Worm (Caenorhabditis elegans) whole organism, L1 larva: ENCODE data around the gene crp-1.

Experiments used
- F16B12.6 ChIP-seq: fragments of 150-350 bp; optimal IDR thresholded peaks from 2 replicates; lab custom pipeline; 2014; ENCODE audit warnings: missing biosample characterization, missing genetic modification characterization
- aha-1 ChIP-seq: fragments of 150-350 bp; optimal IDR thresholded peaks from 2 replicates; lab custom pipeline; 2014; ENCODE audit warnings: missing biosample characterization, missing genetic modification characterization
- blmp-1 ChIP-seq: fragments of 150-350 bp; optimal IDR thresholded peaks from 2 replicates; lab custom pipeline; 2014; ENCODE audit warnings: missing biosample characterization, missing genetic modification characterization
- ceh-63 ChIP-seq: fragments of 200-800 bp; sonication (Bioruptor generic); optimal IDR thresholded peaks from 2 replicates; lab custom pipeline; 2018; ENCODE audit warnings: mild to moderate bottlenecking, missing genetic modification characterization, missing compliant biosample characterization
- ceh-8 ChIP-seq: fragments of 200-800 bp; sonication (Bioruptor generic); optimal IDR thresholded peaks from 2 replicates; lab custom pipeline; 2018; ENCODE audit warnings: mild to moderate bottlenecking, missing genetic modification characterization, moderate library complexity, missing compliant biosample characterization
- ceh-82 ChIP-seq, 3 experiments: fragments of 150-350 bp in 1 of 3; sonication (generic microtip) in 2 of 3; optimal IDR thresholded peaks; 2 replicates each; lab custom pipeline; 2014 to 2017; ENCODE audit warnings: missing biosample characterization in 3 of 3, missing genetic modification characterization in 3 of 3
- ceh-90 ChIP-seq: sonication (generic microtip); optimal IDR thresholded peaks from 2 replicates; lab custom pipeline; 2016; ENCODE audit warnings: missing genetic modification characterization, missing compliant biosample characterization
- dsc-1 ChIP-seq: sonication (generic microtip); optimal IDR thresholded peaks from 2 replicates; lab custom pipeline; 2016; ENCODE audit warnings: mild to moderate bottlenecking, missing genetic modification characterization, missing compliant biosample characterization
- efl-3 ChIP-seq: fragments of 200-800 bp; sonication (Bioruptor generic); optimal IDR thresholded peaks from 2 replicates; lab custom pipeline; 2018; ENCODE audit warnings: mild to moderate bottlenecking, missing genetic modification characterization, missing compliant biosample characterization
- egl-13 ChIP-seq: sonication (generic microtip); optimal IDR thresholded peaks from 2 replicates; lab custom pipeline; 2016; ENCODE audit warnings: missing genotype, missing genetic modification reagents, missing genetic modification characterization, missing compliant biosample characterization
- egl-27 ChIP-seq, 2 experiments: fragments of 150-350 bp in 1 of 2; sonication (generic microtip); optimal IDR thresholded peaks; 3 replicates each; lab custom pipeline; 2017 to 2018; ENCODE audit warnings: missing biosample characterization in 2 of 2, missing genetic modification characterization in 2 of 2, missing genetic modification reagents in 2 of 2
- elt-2 ChIP-seq: sonication (generic microtip); optimal IDR thresholded peaks from 2 replicates; lab custom pipeline; 2016; ENCODE audit warnings: missing genetic modification characterization, mild to moderate bottlenecking, inconsistent platforms, missing compliant biosample characterization, missing genetic modification reagents
- fos-1 ChIP-seq: fragments of 150-350 bp; optimal IDR thresholded peaks from 2 replicates; lab custom pipeline; 2014; ENCODE audit warnings: missing biosample characterization, missing genetic modification characterization
- hlh-4 ChIP-seq: sonication (generic microtip); optimal IDR thresholded peaks from 2 replicates; lab custom pipeline; 2016; ENCODE audit warnings: mild to moderate bottlenecking, missing genetic modification characterization, missing compliant biosample characterization
- jun-1 ChIP-seq: fragments of 150-350 bp; optimal IDR thresholded peaks from 2 replicates; lab custom pipeline; 2014; ENCODE audit warnings: missing biosample characterization, missing genetic modification reagents, missing genetic modification characterization
- lin-14 ChIP-seq: fragments of 200-800 bp; sonication (Bioruptor generic); optimal IDR thresholded peaks from 2 replicates; lab custom pipeline; 2018; ENCODE audit warnings: mild to moderate bottlenecking, missing genetic modification characterization, moderate library complexity, missing compliant biosample characterization
- lin-35 ChIP-seq, 2 experiments: fragments of 150-350 bp; optimal IDR thresholded peaks; 2 replicates each; lab custom pipeline; 2014; ENCODE audit warnings: missing biosample characterization in 2 of 2, missing genetic modification characterization in 2 of 2, missing genetic modification reagents in 2 of 2
- lsy-2 ChIP-seq, 2 experiments: fragments of 150-350 bp; optimal IDR thresholded peaks; 2 replicates each; lab custom pipeline; 2014; ENCODE audit warnings: missing biosample characterization in 2 of 2, missing genetic modification characterization in 2 of 2
- mab-9 ChIP-seq: fragments of 200-800 bp; sonication (Bioruptor generic); IDR thresholded peaks from 2 replicates; pipeline ENCODE4 v1.3.6; 2022; ENCODE audit warnings: missing genetic modification reagents, missing genetic modification characterization, missing compliant biosample characterization
- nhr-12 ChIP-seq: sonication (generic microtip); optimal IDR thresholded peaks from 2 replicates; lab custom pipeline; 2017; ENCODE audit warnings: missing biosample characterization, missing genetic modification characterization
- nhr-19 ChIP-seq: fragments of 200-800 bp; sonication (Bioruptor generic); conservative IDR thresholded peaks from 2 replicates; pipeline ENCODE4 v1.3.6; 2022; ENCODE audit warnings: missing genetic modification characterization, missing compliant biosample characterization
- nhr-237 ChIP-seq: fragments of 150-350 bp; optimal IDR thresholded peaks from 2 replicates; lab custom pipeline; 2014; ENCODE audit warnings: missing biosample characterization, missing genetic modification characterization
- nhr-76 ChIP-seq: sonication (generic microtip); optimal IDR thresholded peaks from 2 replicates; lab custom pipeline; 2017; ENCODE audit warnings: missing biosample characterization, missing genetic modification characterization
- pag-3 ChIP-seq: sonication (generic microtip); optimal IDR thresholded peaks from 2 replicates; lab custom pipeline; 2017; ENCODE audit warnings: missing genetic modification characterization, mild to moderate bottlenecking, missing compliant biosample characterization, antibody characterized with exemption, borderline replicate concordance; ENCODE audit not compliant: insufficient read depth
- pax-3 ChIP-seq: fragments of 200-800 bp; sonication (Bioruptor generic); optimal IDR thresholded peaks from 2 replicates; lab custom pipeline; 2018; ENCODE audit warnings: mild to moderate bottlenecking, missing genetic modification characterization, moderate library complexity, missing compliant biosample characterization
- pqm-1 ChIP-seq: sonication (generic microtip); optimal IDR thresholded peaks from 3 replicates; lab custom pipeline; 2017; ENCODE audit warnings: missing biosample characterization, missing genetic modification characterization
- rnt-1 ChIP-seq: sonication (generic microtip); optimal IDR thresholded peaks from 2 replicates; lab custom pipeline; 2016; ENCODE audit warnings: mild to moderate bottlenecking, missing genetic modification characterization, moderate library complexity, missing compliant biosample characterization
- snpc-4 ChIP-seq: fragments of 150-350 bp; optimal IDR thresholded peaks from 2 replicates; lab custom pipeline; 2014; ENCODE audit warnings: missing biosample characterization, missing genetic modification characterization
- sptf-1 ChIP-seq: fragments of 150-350 bp; optimal IDR thresholded peaks from 2 replicates; lab custom pipeline; 2014; ENCODE audit warnings: missing biosample characterization, missing genetic modification characterization
- unc-30 ChIP-seq: sonication (generic microtip); optimal IDR thresholded peaks from 2 replicates; lab custom pipeline; 2017; ENCODE audit warnings: missing biosample characterization, missing genetic modification characterization
- xbp-1 ChIP-seq: sonication (generic microtip); optimal IDR thresholded peaks from 2 replicates; lab custom pipeline; 2016; ENCODE audit warnings: missing genetic modification characterization, missing compliant biosample characterization
- zag-1 ChIP-seq: fragments of 150-350 bp; optimal IDR thresholded peaks from 2 replicates; lab custom pipeline; 2014; ENCODE audit warnings: missing biosample characterization, missing genetic modification characterization
- ztf-4 ChIP-seq: fragments of 150-350 bp; optimal IDR thresholded peaks from 2 replicates; lab custom pipeline; 2014; ENCODE audit warnings: missing biosample characterization, missing genetic modification characterization

crp-1 gene

DNA sequence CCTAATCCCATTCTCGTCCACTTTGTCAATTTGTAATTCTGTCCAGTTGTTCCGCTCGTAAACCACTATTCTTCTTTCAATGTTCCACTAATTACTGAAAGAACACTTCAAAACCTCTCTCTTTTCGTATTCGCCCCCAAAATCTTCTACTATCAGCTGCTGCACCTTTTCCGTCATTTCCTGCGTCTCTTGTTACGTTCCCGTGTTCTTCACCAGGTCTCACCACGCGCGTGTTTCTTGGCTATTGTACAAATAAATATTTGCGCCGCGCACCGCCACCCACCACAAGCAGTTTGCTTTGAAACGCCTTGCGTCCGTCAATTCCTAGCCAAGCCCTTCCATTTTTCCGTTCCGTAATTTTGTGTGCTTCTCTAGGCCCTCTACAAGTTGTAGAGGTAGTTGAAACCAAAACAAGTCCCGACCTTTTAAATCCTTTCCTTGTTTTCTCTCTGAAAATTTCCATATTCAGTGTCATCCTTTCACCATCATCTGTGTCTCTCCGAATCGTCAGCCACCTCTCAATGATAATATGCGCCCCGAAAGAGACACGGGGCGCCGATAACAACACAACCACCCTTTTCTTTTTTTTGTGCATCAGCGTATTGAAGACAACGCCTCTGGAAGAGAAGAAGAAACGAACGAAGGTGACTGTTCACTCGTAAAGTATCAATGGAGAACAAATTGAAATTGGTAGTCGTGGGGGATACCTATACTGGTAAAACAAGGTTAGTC is at the start of gene crp-1, which contains the start of gene Y32F6B.9:
crp-1 (plus strand) TSS at position 468 of the 732 bp plus-strand sequence.
Y32F6B.9 (plus strand) TSS at position 603 of the 732 bp plus-strand sequence.
- TF ChIP-seq ceh-8 (GFP tag; lab: Kevin White, UChicago) (no peak), egl-27 (tag; optimal IDR thresholded peaks at IDR 0.05; lab: Kevin White, UChicago) (no peak), ceh-90 (tag; lab: Kevin White, UChicago) (no peak), egl-13 (no peak)
- TF ChIP-seq, all 84 proteins: peak for 0

DNA sequence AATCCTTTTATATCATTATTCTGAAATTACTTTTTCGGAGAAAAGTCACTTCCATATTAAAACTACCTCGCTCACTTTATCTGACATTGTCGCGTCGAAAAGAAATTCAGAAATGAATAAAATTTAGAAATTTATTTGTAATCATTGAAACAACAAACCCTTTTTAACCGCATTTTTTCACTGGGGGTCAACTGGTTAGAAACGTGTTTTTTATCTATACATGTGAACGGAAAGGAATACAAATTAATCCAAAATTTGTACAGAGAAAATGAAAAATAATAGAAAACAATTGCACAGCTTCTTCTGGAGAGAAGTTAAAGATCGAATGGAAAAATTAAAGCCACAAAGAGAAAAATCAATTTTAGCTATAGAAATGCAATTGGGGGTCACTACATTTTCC is 49.8 kb upstream of the crp-1 start, which contains the start of gene tag-314:
tag-314 (minus strand) TSS at position 101 of the 400 bp plus-strand sequence.
- TF ChIP-seq mab-9 (GFP tag; lab: Robert Waterston, UW) (no peak), nhr-12 (no peak), pax-3 (tag; lab: Kevin White, UChicago) (no peak), unc-30 (tag; lab: Kevin White, UChicago) (no peak), nhr-237 (tag; lab: Kevin White, UChicago) (no peak), xbp-1 (no peak), nhr-19 (GFP tag; lab: Robert Waterston, UW) (no peak), jun-1 (no peak), zag-1 (tag; lab: Kevin White, UChicago) (no peak), F16B12.6 (tag; lab: Kevin White, UChicago) (no peak), nhr-76 (no peak), pag-3 (tag; lab: Kevin White, UChicago) (no peak)

DNA sequence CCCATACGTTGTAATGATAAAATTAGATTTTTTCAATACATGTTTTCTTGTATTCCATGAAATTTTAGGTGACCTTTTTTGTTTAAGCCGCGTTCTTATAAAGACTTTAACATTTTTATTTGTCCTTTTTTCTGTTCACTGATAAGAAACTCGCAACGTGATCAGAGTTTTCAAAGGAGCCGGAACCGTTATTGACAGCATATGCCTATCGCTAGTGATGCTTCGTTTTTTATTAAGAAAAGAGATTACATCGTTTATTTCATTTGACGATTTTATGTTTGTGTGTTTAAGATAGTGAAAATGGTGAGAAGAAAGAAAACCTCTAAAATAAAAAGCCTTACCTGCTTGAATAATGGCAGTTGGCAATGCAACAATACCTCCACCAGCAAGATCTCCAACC is 45.8 kb upstream of the crp-1 start:
- TF ChIP-seq lsy-2 (tag; optimal IDR thresholded peaks at IDR 0.05; lab: Kevin White, UChicago) (peak in 1 of 2 experiments; percentile 4), F16B12.6 (tag; lab: Kevin White, UChicago) (no peak), lin-14 (GFP tag; lab: Kevin White, UChicago) (peak; percentile 20), xbp-1 (no peak), ceh-63 (GFP tag; lab: Kevin White, UChicago) (no peak), lin-35 (GFP tag; optimal IDR thresholded peaks at IDR 0.05; lab: Kevin White, UChicago) (peak in 1 of 2 experiments; percentile 7), blmp-1 (tag; lab: Kevin White, UChicago) (no peak), pqm-1 (tag; lab: Kevin White, UChicago) (peak; percentile 28), ztf-4 (tag; lab: Kevin White, UChicago) (no peak), elt-2 (peak; percentile 92)

DNA sequence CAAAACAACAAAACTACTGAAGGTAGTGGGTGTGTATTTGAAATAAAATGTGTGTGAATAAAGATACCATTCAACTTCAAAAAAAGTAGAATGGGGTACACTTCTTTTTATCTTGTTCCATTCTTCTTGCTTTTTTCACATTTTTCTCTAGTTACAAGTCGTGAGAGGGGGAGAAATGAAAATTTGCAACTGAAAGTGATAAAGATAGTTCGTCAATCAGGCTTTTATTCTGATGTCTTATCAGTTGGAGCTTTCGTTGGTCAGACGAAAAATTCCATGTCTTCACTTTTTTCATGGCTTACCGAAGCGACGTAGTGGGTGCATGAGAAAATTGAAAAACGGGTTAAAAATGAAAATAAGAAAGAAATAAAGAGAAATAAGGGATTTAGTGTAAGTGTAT is 44.6 kb upstream of the crp-1 start, which contains the start of gene Y32F6A.4:
Y32F6A.4 (minus strand) TSS at position 347 of the 400 bp plus-strand sequence.
- TF ChIP-seq xbp-1 (no peak), dsc-1 (no peak), elt-2 (peak; percentile 51)

DNA sequence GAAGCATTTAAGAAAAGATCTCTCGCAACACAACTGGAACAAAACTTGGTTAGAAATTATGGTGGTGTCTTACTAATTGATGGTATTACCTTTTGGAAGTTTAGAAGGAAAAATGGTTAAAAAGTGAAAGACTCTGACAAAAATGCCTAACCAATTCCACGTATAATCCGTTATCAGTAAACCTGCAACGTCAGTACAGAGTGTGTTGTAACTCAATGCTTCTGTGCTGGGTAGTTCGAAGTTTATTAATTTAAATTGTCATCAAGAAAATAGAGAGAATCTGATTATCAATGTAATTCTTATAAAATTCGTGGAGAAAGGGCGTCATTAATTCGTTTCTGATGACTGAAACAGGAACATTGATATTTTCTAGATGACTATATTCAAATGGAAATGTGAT is 43.2 kb upstream of the crp-1 start:
- TF ChIP-seq fos-1 (no peak), hlh-4 (tag; lab: Kevin White, UChicago) (no peak), snpc-4 (tag; lab: Kevin White, UChicago) (no peak), efl-3 (no peak), aha-1 (tag; lab: Kevin White, UChicago) (no peak), ceh-82 (tag; optimal IDR thresholded peaks at IDR 0.05; lab: Kevin White, UChicago) (no peak), sptf-1 (tag; lab: Kevin White, UChicago) (no peak), rnt-1 (tag; lab: Kevin White, UChicago) (no peak)
- TF ChIP-seq, all 84 proteins: peak for 0
